Fruit fly (Drosophila melanogaster) whole organism, pupa: ENCODE measurements around the gene CCT2.

ENCODE experiments used
- CG10348 ChIP-seq: fragments of 200-800 bp; sonication (Bioruptor generic); IDR thresholded peaks from 2 replicates; pipeline ENCODE4 v1.3.6; 2022; ENCODE audit warnings: missing biosample characterization, missing genetic modification characterization
- CG12605 ChIP-seq: fragments of 200-800 bp; sonication (Bioruptor generic); IDR thresholded peaks from 2 replicates; pipeline ENCODE4 v1.3.6; 2022; ENCODE audit warnings: missing biosample characterization, missing genetic modification characterization
- CG13204 ChIP-seq: fragments of 200-800 bp; sonication (Bioruptor generic); optimal IDR thresholded peaks from 2 replicates; lab custom pipeline; 2018; ENCODE audit warnings: missing biosample characterization, mild to moderate bottlenecking, missing genetic modification characterization, moderate library complexity
- CG14655 ChIP-seq: fragments of 200-800 bp; sonication (Bioruptor generic); optimal IDR thresholded peaks from 3 replicates; lab custom pipeline; 2017; ENCODE audit warnings: mild to moderate bottlenecking, missing biosample characterization, missing genetic modification reagents, missing genetic modification characterization
- CG15710 ChIP-seq: fragments of 200-800 bp; sonication (Bioruptor generic); optimal IDR thresholded peaks from 2 replicates; lab custom pipeline; 2018; ENCODE audit warnings: missing biosample characterization, mild to moderate bottlenecking, missing genetic modification characterization, moderate library complexity
- CG17806 ChIP-seq: fragments of 200-800 bp; sonication (Bioruptor generic); optimal IDR thresholded peaks from 2 replicates; lab custom pipeline; 2018; ENCODE audit warnings: missing biosample characterization, mild to moderate bottlenecking, missing genetic modification characterization, moderate library complexity
- CG32121 ChIP-seq: fragments of 200-800 bp; sonication (Bioruptor generic); IDR thresholded peaks from 2 replicates; pipeline ENCODE4 v1.3.6; 2022; ENCODE audit warnings: missing biosample characterization, missing genetic modification characterization
- CG34367 ChIP-seq: fragments of 200-800 bp; sonication (Bioruptor generic); optimal IDR thresholded peaks from 2 replicates; lab custom pipeline; 2018; ENCODE audit warnings: missing biosample characterization, mild to moderate bottlenecking, missing genetic modification characterization
- CG4496 ChIP-seq: fragments of 200-800 bp; sonication (Bioruptor generic); IDR thresholded peaks from 3 replicates; pipeline ENCODE4 v1.3.6; 2022; ENCODE audit warnings: missing biosample characterization, missing genetic modification characterization
- CG8159 ChIP-seq: fragments of 200-800 bp; sonication (Bioruptor generic); optimal IDR thresholded peaks from 3 replicates; lab custom pipeline; 2018; ENCODE audit warnings: missing biosample characterization, mild to moderate bottlenecking, missing genetic modification characterization, moderate library complexity
- CG8301 ChIP-seq: fragments of 200-800 bp; sonication (Bioruptor generic); optimal IDR thresholded peaks from 2 replicates; lab custom pipeline; 2018; ENCODE audit warnings: missing biosample characterization, mild to moderate bottlenecking, missing genetic modification characterization
- CG9948 ChIP-seq: fragments of 200-800 bp; sonication (Bioruptor generic); optimal IDR thresholded peaks from 2 replicates; lab custom pipeline; 2018; ENCODE audit warnings: missing biosample characterization, mild to moderate bottlenecking, missing genetic modification characterization, moderate library complexity
- D1 ChIP-seq: fragments of 200-800 bp; sonication (Bioruptor generic); optimal IDR thresholded peaks from 2 replicates; lab custom pipeline; 2018; ENCODE audit warnings: missing biosample characterization, mild to moderate bottlenecking, missing genetic modification characterization, moderate library complexity
- EcR ChIP-seq: fragments of 200-800 bp; sonication (Bioruptor generic); optimal IDR thresholded peaks from 3 replicates; lab custom pipeline; 2019; ENCODE audit warnings: missing biosample characterization, missing genetic modification characterization, mild to moderate bottlenecking, moderate library complexity, missing genetic modification reagents
- Ets98B ChIP-seq: fragments of 200-800 bp; sonication (Bioruptor generic); IDR thresholded peaks from 2 replicates; pipeline ENCODE4 v1.3.6; 2022; ENCODE audit warnings: missing biosample characterization, missing genetic modification characterization
- Pif1A ChIP-seq: fragments of 200-800 bp; sonication (Bioruptor generic); optimal IDR thresholded peaks from 3 replicates; lab custom pipeline; 2016; ENCODE audit warnings: missing biosample characterization, missing genetic modification characterization
- Pif1B ChIP-seq: fragments of 200-800 bp; sonication (Bioruptor generic); optimal IDR thresholded peaks from 3 replicates; lab custom pipeline; 2016; ENCODE audit warnings: missing biosample characterization, missing genetic modification characterization
- Snoo ChIP-seq: fragments of 200-800 bp; sonication (Bioruptor generic); optimal IDR thresholded peaks from 3 replicates; lab custom pipeline; 2017; ENCODE audit warnings: missing biosample characterization, mild to moderate bottlenecking, missing genetic modification characterization, inconsistent platforms
- fd96Ca ChIP-seq: fragments of 200-800 bp; sonication (Bioruptor generic); IDR thresholded peaks from 3 replicates; pipeline ENCODE4 v1.3.6; 2022; ENCODE audit warnings: missing biosample characterization, missing genetic modification characterization
- gl ChIP-seq: fragments of 200-800 bp; sonication (Bioruptor generic); optimal IDR thresholded peaks from 2 replicates; lab custom pipeline; 2018; ENCODE audit warnings: missing biosample characterization, mild to moderate bottlenecking, missing genetic modification characterization
- rn ChIP-seq: fragments of 200-800 bp; sonication (Bioruptor generic); IDR thresholded peaks from 2 replicates; pipeline ENCODE4 v1.3.6; 2022; ENCODE audit warnings: missing biosample characterization, missing genetic modification characterization

Gene CCT2

DNA sequence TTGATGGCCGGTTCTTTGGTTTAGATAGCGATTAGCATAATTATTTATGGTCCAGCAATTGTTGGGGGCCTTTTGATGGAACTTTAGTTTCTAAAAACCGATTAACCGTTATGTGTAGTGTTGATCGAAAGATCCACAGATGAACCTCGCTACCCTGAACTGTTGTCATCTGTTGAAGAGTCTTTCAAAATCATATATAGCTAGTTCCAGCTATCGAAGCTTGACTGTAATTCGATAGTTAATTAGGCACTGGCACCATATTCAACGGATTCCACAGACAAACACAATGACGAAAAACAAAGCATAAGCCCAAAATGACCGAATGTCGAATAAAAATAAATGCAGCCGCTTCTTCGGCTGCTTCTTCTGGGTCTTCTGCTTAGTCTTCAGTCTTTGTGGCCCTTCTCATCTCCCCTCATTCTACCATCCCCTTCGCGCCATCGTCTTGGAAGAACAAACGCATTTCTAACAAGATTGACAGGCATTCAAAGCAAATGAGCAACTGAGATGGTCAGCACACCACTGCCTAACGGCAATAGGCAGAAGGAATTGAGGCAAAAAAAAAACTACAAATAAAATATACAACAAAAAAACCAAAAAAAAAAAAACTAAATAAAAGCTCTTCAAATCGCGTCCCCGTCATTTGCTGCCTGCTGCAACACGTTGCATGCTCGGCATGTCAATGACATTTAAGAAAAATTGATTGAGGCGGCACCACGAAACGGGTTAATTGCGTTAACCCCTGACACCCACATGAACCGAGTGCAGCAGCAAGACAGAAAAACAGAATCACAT lies 45.4 kb upstream of the CCT2 start:
- peak; percentile 62 for TF ChIP-seq CG4496 (GFP tag; lab: Robert Waterston, UW)
- peak; percentile 84 for TF ChIP-seq CG32121 (GFP tag; lab: Robert Waterston, UW)
- TF ChIP-seq Ets98B (GFP tag; lab: Robert Waterston, UW): peak; percentile 57; the same call in 1 of the 2 replicates
- no peak for TF ChIP-seq Pif1A (GFP tag; lab: Kevin White, UChicago)
- TF ChIP-seq fd96Ca (GFP tag; lab: Robert Waterston, UW): peak; percentile 36; the same call in 1 of the 3 replicates

dm6 chrX:9044857-9045256 lies 44.5 kb upstream of the CCT2 start:
- TF ChIP-seq CG14655: no peak

- TF ChIP-seq CG8301 (tag; lab: Kevin White, UChicago): no peak
- TF ChIP-seq CG17806 (tag; lab: Kevin White, UChicago): peak; percentile 50
- no peak for TF ChIP-seq CG32121 (GFP tag; lab: Robert Waterston, UW)
- no peak for TF ChIP-seq gl
- peak; percentile 55 for TF ChIP-seq CG8159 (tag; lab: Kevin White, UChicago)
- TF ChIP-seq Pif1A (GFP tag; lab: Kevin White, UChicago): peak; percentile 39
- no peak for TF ChIP-seq CG13204 (GFP tag; lab: Kevin White, UChicago)
- TF ChIP-seq Ets98B (GFP tag; lab: Robert Waterston, UW): no peak
- 0 out of 3 replicates have a peak, but pooled peaks have one; percentile 14 for TF ChIP-seq CG4496 (GFP tag; lab: Robert Waterston, UW)
- TF ChIP-seq rn: no peak
- TF ChIP-seq CG14655: peak; percentile 19
- TF ChIP-seq CG12605 (GFP tag; lab: Robert Waterston, UW): no peak
- no peak for TF ChIP-seq D1 (tag; lab: Kevin White, UChicago)
- TF ChIP-seq Pif1B (GFP tag; lab: Kevin White, UChicago): no peak
- TF ChIP-seq CG9948 (tag; lab: Kevin White, UChicago): peak; percentile 59
- no peak for TF ChIP-seq fd96Ca (GFP tag; lab: Robert Waterston, UW)
- no peak for TF ChIP-seq EcR
- peak; percentile 31 for TF ChIP-seq CG34367 (tag; lab: Kevin White, UChicago)
- TF ChIP-seq CG10348 (GFP tag; lab: Robert Waterston, UW): no peak
- peak; percentile 32 for TF ChIP-seq CG15710 (tag; lab: Kevin White, UChicago)
- TF ChIP-seq Snoo (tag; lab: Kevin White, UChicago): no peak
- TF ChIP-seq, all 21 proteins: peak for 8
These were observed 42.9 kb upstream of the CCT2 start for dm6 chrX:9046383-9046941.

DNA sequence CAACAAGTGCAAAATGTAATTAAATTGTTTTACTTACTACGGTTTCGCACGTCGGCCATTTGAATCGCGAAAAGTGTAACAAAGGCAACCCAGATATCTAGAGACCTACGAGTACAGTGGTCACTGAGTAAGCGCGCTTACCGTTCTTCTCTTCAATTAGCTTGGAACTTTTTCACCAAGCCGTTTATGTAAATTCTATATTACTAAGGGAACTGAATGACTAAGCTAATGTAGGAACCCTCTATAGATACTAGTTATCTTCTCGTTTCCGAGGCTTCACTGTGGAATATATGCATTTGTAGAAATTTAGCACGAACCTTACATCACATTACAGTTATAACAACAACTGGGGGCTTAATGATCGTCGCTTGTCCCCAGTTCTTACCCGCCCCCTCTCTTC lies 42.3 kb upstream of the CCT2 start:
- peak; percentile 67 for TF ChIP-seq CG14655
- TF ChIP-seq CG13204 (GFP tag; lab: Kevin White, UChicago): no peak
- peak; percentile 55 for TF ChIP-seq CG8159 (tag; lab: Kevin White, UChicago)
- TF ChIP-seq EcR: no peak
- peak; percentile 64 for TF ChIP-seq CG8301 (tag; lab: Kevin White, UChicago)
- TF ChIP-seq Pif1B (GFP tag; lab: Kevin White, UChicago): no peak
- TF ChIP-seq Pif1A (GFP tag; lab: Kevin White, UChicago): peak; percentile 16
- peak; percentile 52 for TF ChIP-seq CG10348 (GFP tag; lab: Robert Waterston, UW)
- TF ChIP-seq CG9948 (tag; lab: Kevin White, UChicago): peak; percentile 56
- peak; percentile 60 for TF ChIP-seq CG17806 (tag; lab: Kevin White, UChicago)
- TF ChIP-seq CG15710 (tag; lab: Kevin White, UChicago): peak; percentile 67
- no peak for TF ChIP-seq Snoo (tag; lab: Kevin White, UChicago)
- TF ChIP-seq rn: peak; percentile 66; the same call in 1 of the 2 replicates
- peak; percentile 93 for TF ChIP-seq CG4496 (GFP tag; lab: Robert Waterston, UW)
- TF ChIP-seq CG12605 (GFP tag; lab: Robert Waterston, UW): peak; percentile 73
- peak; percentile 91 for TF ChIP-seq fd96Ca (GFP tag; lab: Robert Waterston, UW)
- TF ChIP-seq CG32121 (GFP tag; lab: Robert Waterston, UW): peak; percentile 87
- TF ChIP-seq gl: no peak
- peak; percentile 89 for TF ChIP-seq Ets98B (GFP tag; lab: Robert Waterston, UW)
- no peak for TF ChIP-seq D1 (tag; lab: Kevin White, UChicago)
- peak; percentile 54 for TF ChIP-seq CG34367 (tag; lab: Kevin White, UChicago)

DNA sequence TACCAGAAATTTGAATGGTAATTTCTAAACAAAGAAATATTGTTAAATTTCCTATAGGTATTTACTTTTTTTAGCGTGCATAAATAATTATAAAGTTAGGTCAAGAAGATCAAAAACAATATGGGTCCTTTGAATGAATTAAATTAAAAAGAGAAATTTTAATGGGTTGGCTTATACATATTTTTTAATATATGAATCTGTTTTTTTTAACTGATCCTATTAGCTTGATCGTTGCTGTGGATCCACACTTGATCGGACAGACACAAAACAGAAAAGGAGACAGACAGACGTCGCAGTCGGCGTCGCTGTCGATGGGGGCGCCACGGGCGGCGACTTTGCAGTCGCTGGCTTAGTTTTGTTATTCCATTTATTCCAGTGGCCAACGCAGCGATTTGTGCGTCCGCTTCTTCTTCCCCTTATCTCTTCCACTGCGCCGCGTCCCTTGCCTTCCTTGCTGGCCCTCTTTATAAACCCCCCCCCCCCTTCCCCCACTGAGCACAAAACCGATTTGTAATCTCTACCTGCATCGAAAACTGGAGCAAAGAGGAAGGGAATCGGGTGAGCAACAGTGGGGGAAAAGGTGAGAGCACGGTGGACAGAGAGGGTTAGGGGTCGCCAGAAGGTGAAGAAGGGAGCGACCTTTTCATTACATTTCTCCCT lies 41.5 kb upstream of the CCT2 start:
- TF ChIP-seq CG34367 (tag; lab: Kevin White, UChicago) (peak; percentile 84), CG10348 (GFP tag; lab: Robert Waterston, UW) (no peak), CG14655 (peak; percentile 88), Snoo (tag; lab: Kevin White, UChicago) (peak; percentile 60), fd96Ca (GFP tag; lab: Robert Waterston, UW) (peak; percentile 52; the same call in 1 of the 3 replicates), CG17806 (tag; lab: Kevin White, UChicago) (peak; percentile 86), CG15710 (tag; lab: Kevin White, UChicago) (peak; percentile 92), CG4496 (GFP tag; lab: Robert Waterston, UW) (peak; percentile 78; the same call in 2 of the 3 replicates), Pif1A (GFP tag; lab: Kevin White, UChicago) (peak; percentile 76), CG8159 (tag; lab: Kevin White, UChicago) (peak; percentile 94), gl (peak; percentile 31), CG13204 (GFP tag; lab: Kevin White, UChicago) (peak; percentile 96), CG8301 (tag; lab: Kevin White, UChicago) (peak; percentile 83), rn (0 out of 2 replicates have a peak, but pooled peaks have one; percentile 19), EcR (peak; percentile 78), D1 (tag; lab: Kevin White, UChicago) (peak; percentile 75), CG9948 (tag; lab: Kevin White, UChicago) (peak; percentile 90), CG12605 (GFP tag; lab: Robert Waterston, UW) (peak; percentile 62; the same call in 1 of the 2 replicates), Ets98B (GFP tag; lab: Robert Waterston, UW) (no peak), Pif1B (GFP tag; lab: Kevin White, UChicago) (peak; percentile 72), CG32121 (GFP tag; lab: Robert Waterston, UW) (peak; percentile 57; the same call in 1 of the 2 replicates)
- TF ChIP-seq, all 21 proteins: peak for 19
